Fruit fly (Drosophila melanogaster) whole organism, prepupa: ENCODE data around the gene CG9933.
A peak's percentile ranks its signal among the peaks of the same experiment; 100 is the strongest.

Experiments
- Blimp-1 ChIP-seq: fragments of 200-800 bp; sonication (Bioruptor generic); optimal IDR thresholded peaks from 3 replicates; lab custom pipeline; 2017; ENCODE audit warnings: missing biosample characterization, missing genetic modification characterization, mild to moderate bottlenecking, moderate library complexity, missing genetic modification reagents
- CG11294 ChIP-seq: fragments of 200-800 bp; sonication (Bioruptor generic); IDR thresholded peaks from 2 replicates; pipeline ENCODE4 v1.3.6; 2022; ENCODE audit warnings: missing biosample characterization, missing genetic modification characterization
- CG11762 ChIP-seq: fragments of 200-800 bp; sonication (Bioruptor generic); optimal IDR thresholded peaks from 3 replicates; lab custom pipeline; 2016; ENCODE audit warnings: missing biosample characterization, missing genetic modification characterization; ENCODE audit not compliant: insufficient read depth
- CG15336 ChIP-seq: fragments of 200-800 bp; sonication (Bioruptor generic); IDR thresholded peaks from 2 replicates; pipeline ENCODE4 v1.3.6; 2022; ENCODE audit warnings: missing biosample characterization, missing genetic modification characterization
- CG16779 ChIP-seq: fragments of 200-800 bp; sonication (Bioruptor generic); optimal IDR thresholded peaks from 3 replicates; lab custom pipeline; 2017; ENCODE audit warnings: missing biosample characterization, mild to moderate bottlenecking, missing genetic modification characterization
- CG32006 ChIP-seq: fragments of 200-800 bp; sonication (Bioruptor generic); optimal IDR thresholded peaks from 3 replicates; lab custom pipeline; 2017; ENCODE audit warnings: missing biosample characterization, mild to moderate bottlenecking, missing genetic modification characterization
- CG6163 ChIP-seq: fragments of 200-800 bp; sonication (Bioruptor generic); IDR thresholded peaks from 3 replicates; pipeline ENCODE4 v1.3.6; 2022; ENCODE audit warnings: missing biosample characterization, missing genetic modification characterization
- CG7368 ChIP-seq: fragments of 200-800 bp; sonication (Bioruptor generic); optimal IDR thresholded peaks from 3 replicates; lab custom pipeline; 2016; ENCODE audit warnings: missing biosample characterization, missing genetic modification characterization
- CG8119 ChIP-seq: fragments of 200-800 bp; sonication (Bioruptor generic); IDR thresholded peaks from 3 replicates; pipeline ENCODE4 v1.3.6; 2022; ENCODE audit warnings: missing biosample characterization, missing genetic modification characterization
- CG8632 ChIP-seq: fragments of 200-800 bp; sonication (Bioruptor generic); optimal IDR thresholded peaks from 3 replicates; lab custom pipeline; 2016; ENCODE audit warnings: missing biosample characterization, missing genetic modification characterization
- Eip75B ChIP-seq: fragments of 200-800 bp; sonication (Bioruptor generic); optimal IDR thresholded peaks from 3 replicates; lab custom pipeline; 2016; ENCODE audit warnings: missing biosample characterization, missing genetic modification characterization
- Eip78C ChIP-seq: fragments of 200-800 bp; sonication (Bioruptor generic); peaks from one replicate; lab custom pipeline; 2016; ENCODE audit warnings: missing biosample characterization, missing genetic modification characterization
- Eip93F ChIP-seq: fragments of 200-800 bp; sonication (Bioruptor generic); optimal IDR thresholded peaks from 2 replicates; lab custom pipeline; 2016; ENCODE audit warnings: missing biosample characterization, mild to moderate bottlenecking, missing genetic modification characterization
- Ets21C ChIP-seq: fragments of 200-800 bp; sonication (Bioruptor generic); optimal IDR thresholded peaks from 3 replicates; lab custom pipeline; 2016; ENCODE audit warnings: missing biosample characterization, missing genetic modification characterization
- Ets96B ChIP-seq: fragments of 200-800 bp; optimal IDR thresholded peaks from 2 replicates; lab custom pipeline; 2019; ENCODE audit warnings: missing biosample characterization, mild to moderate bottlenecking, missing genetic modification characterization, moderate library complexity
- Hr38 ChIP-seq: sonication (Bioruptor generic); optimal IDR thresholded peaks from 2 replicates; lab custom pipeline; 2016; ENCODE audit warnings: missing biosample characterization, missing genetic modification characterization
- Met ChIP-seq: fragments of 200-800 bp; sonication (Bioruptor generic); optimal IDR thresholded peaks from 3 replicates; lab custom pipeline; 2016; ENCODE audit warnings: missing biosample characterization, missing genetic modification characterization
- Smox ChIP-seq: fragments of 200-800 bp; sonication (Bioruptor generic); optimal IDR thresholded peaks from 3 replicates; lab custom pipeline; 2016; ENCODE audit warnings: missing biosample characterization, missing genetic modification characterization
- Sox102F ChIP-seq: fragments of 200-800 bp; sonication (Bioruptor generic); optimal IDR thresholded peaks from 2 replicates; lab custom pipeline; 2016; ENCODE audit warnings: missing biosample characterization, mild to moderate bottlenecking, missing genetic modification characterization
- Sox14 ChIP-seq: fragments of 200-800 bp; sonication (Bioruptor generic); optimal IDR thresholded peaks from 3 replicates; lab custom pipeline; 2016; ENCODE audit warnings: missing biosample characterization, missing genetic modification characterization
- Sox15 ChIP-seq: fragments of 200-800 bp; sonication (Bioruptor generic); optimal IDR thresholded peaks from 3 replicates; lab custom pipeline; 2016; ENCODE audit warnings: missing biosample characterization, missing genetic modification characterization
- achi ChIP-seq: fragments of 200-800 bp; sonication (Bioruptor generic); optimal IDR thresholded peaks from 3 replicates; lab custom pipeline; 2016; ENCODE audit warnings: missing biosample characterization, missing genetic modification characterization
- cyc ChIP-seq: fragments of 200-800 bp; sonication (Bioruptor generic); optimal IDR thresholded peaks from 3 replicates; lab custom pipeline; 2016; ENCODE audit warnings: missing biosample characterization, missing genetic modification characterization
- dsx ChIP-seq: fragments of 200-800 bp; optimal IDR thresholded peaks from 3 replicates; lab custom pipeline; 2019; ENCODE audit warnings: missing biosample characterization, mild to moderate bottlenecking, missing genetic modification characterization, moderate library complexity; ENCODE audit not compliant: poor library complexity, severe bottlenecking
- eg ChIP-seq: fragments of 200-800 bp; sonication (Bioruptor generic); IDR thresholded peaks from 3 replicates; pipeline ENCODE4 v1.3.6; 2022; ENCODE audit warnings: missing biosample characterization, missing genetic modification characterization
- esn ChIP-seq: fragments of 200-800 bp; sonication (Bioruptor generic); optimal IDR thresholded peaks from 2 replicates; lab custom pipeline; 2016; ENCODE audit warnings: missing biosample characterization, mild to moderate bottlenecking, missing genetic modification characterization, moderate library complexity
- fd59A ChIP-seq: fragments of 200-800 bp; sonication (Bioruptor generic); optimal IDR thresholded peaks from 2 replicates; lab custom pipeline; 2017; ENCODE audit warnings: missing biosample characterization, mild to moderate bottlenecking, missing genetic modification characterization, missing genetic modification reagents
- lz ChIP-seq: fragments of 200-800 bp; sonication (Bioruptor generic); optimal IDR thresholded peaks from 3 replicates; lab custom pipeline; 2016; ENCODE audit warnings: missing biosample characterization, missing genetic modification characterization
- net ChIP-seq: fragments of 200-800 bp; sonication (Bioruptor generic); optimal IDR thresholded peaks from 3 replicates; lab custom pipeline; 2016; ENCODE audit warnings: missing biosample characterization, missing genetic modification characterization
- pdm3 ChIP-seq: fragments of 200-800 bp; sonication (Bioruptor generic); optimal IDR thresholded peaks from 3 replicates; lab custom pipeline; 2016; ENCODE audit warnings: missing biosample characterization, missing genetic modification characterization
- salr ChIP-seq, 2 experiments: fragments of 200-800 bp; sonication (Bioruptor generic); optimal IDR thresholded peaks; 3 replicates each; lab custom pipeline; 2016 to 2018; ENCODE audit warnings: missing biosample characterization in 2 of 2, missing genetic modification characterization in 2 of 2, mild to moderate bottlenecking in 1 of 2
- spab ChIP-seq: fragments of 200-800 bp; sonication (Bioruptor generic); optimal IDR thresholded peaks from 2 replicates; lab custom pipeline; 2017; ENCODE audit warnings: missing biosample characterization, mild to moderate bottlenecking, missing genetic modification characterization, missing genetic modification reagents
- ss ChIP-seq, 2 experiments: fragments of 200-800 bp; sonication (Bioruptor generic); optimal IDR thresholded peaks; 2 replicates in 1 of 2; 3 replicates in 1 of 2; lab custom pipeline; 2017 to 2018; ENCODE audit warnings: mild to moderate bottlenecking in 2 of 2, missing biosample characterization in 2 of 2, missing genetic modification characterization in 2 of 2, moderate library complexity in 1 of 2
- svp ChIP-seq: fragments of 200-800 bp; sonication (Bioruptor generic); peaks from one replicate; lab custom pipeline; 2016; ENCODE audit warnings: missing biosample characterization, missing genetic modification characterization
- vri ChIP-seq: fragments of 200-800 bp; sonication (Bioruptor generic); optimal IDR thresholded peaks from 3 replicates; lab custom pipeline; 2016; ENCODE audit warnings: missing biosample characterization, mild to moderate bottlenecking, missing genetic modification characterization

CG9933 gene

dm6 chr2L:13056022-13056421 lies 34.9 kb upstream of the CG9933 start (continued):
- TF ChIP-seq CG16779 (tag; lab: Kevin White, UChicago) (peak; percentile 15), salr (GFP tag; optimal IDR thresholded peaks at IDR 0.05; lab: Kevin White, UChicago) (peak; percentile 29 to 37), CG7368 (GFP tag; lab: Kevin White, UChicago) (peak; percentile 9), cyc (peak; percentile 27), lz (GFP tag; lab: Kevin White, UChicago) (peak; percentile 37), Blimp-1 (GFP tag; lab: Kevin White, UChicago) (no peak), CG6163 (peak; percentile 81), CG15336 (GFP tag; lab: Robert Waterston, UW) (peak; percentile 83), Eip78C (GFP tag; lab: Kevin White, UChicago) (peak; percentile 85), Sox102F (GFP tag; lab: Kevin White, UChicago) (peak; percentile 51), Eip93F (GFP tag; lab: Kevin White, UChicago) (no peak), CG32006 (GFP tag; lab: Kevin White, UChicago) (peak; percentile 76), Ets21C (GFP tag; lab: Kevin White, UChicago) (no peak), esn (GFP tag; lab: Kevin White, UChicago) (peak; percentile 53), Sox15 (GFP tag; lab: Kevin White, UChicago) (peak; percentile 37), net (GFP tag; lab: Kevin White, UChicago) (peak; percentile 70), fd59A (GFP tag; lab: Kevin White, UChicago) (peak; percentile 46), CG8632 (peak; percentile 35), achi (peak; percentile 72), Hr38 (GFP tag; lab: Kevin White, UChicago) (no peak), CG11762 (GFP tag; lab: Kevin White, UChicago) (peak; percentile 53), vri (GFP tag; lab: Kevin White, UChicago) (no peak), Met (peak; percentile 51), dsx (peak; percentile 31), spab (GFP tag; lab: Kevin White, UChicago) (peak; percentile 42), Smox (GFP tag; lab: Kevin White, UChicago) (peak; percentile 16), eg (peak; percentile 87), pdm3 (GFP tag; lab: Kevin White, UChicago) (peak; percentile 77), Ets96B (tag; lab: Kevin White, UChicago) (peak; percentile 61)

- TF ChIP-seq CG8119 (GFP tag; lab: Robert Waterston, UW): no peak
- no peak for TF ChIP-seq dsx
- TF ChIP-seq Ets21C (GFP tag; lab: Kevin White, UChicago): no peak
- peak; percentile 22 for TF ChIP-seq Ets96B (tag; lab: Kevin White, UChicago)
- peak; percentile 56 for TF ChIP-seq svp (GFP tag; lab: Kevin White, UChicago)
- TF ChIP-seq ss (GFP tag; optimal IDR thresholded peaks at IDR 0.05; lab: Kevin White, UChicago): peak in 1 of 2 experiments; percentile 15
- TF ChIP-seq Eip78C (GFP tag; lab: Kevin White, UChicago): peak; percentile 55
Measured at dm6 chr2L:13049136-13049535, 28.0 kb upstream of the CG9933 start.

dm6 chr2L:13045924-13046323 lies 24.8 kb upstream of the CG9933 start:
- TF ChIP-seq svp (GFP tag; lab: Kevin White, UChicago) (peak; percentile 98), CG11294 (GFP tag; lab: Robert Waterston, UW) (no peak), Eip93F (GFP tag; lab: Kevin White, UChicago) (no peak)

dm6 chr2L:13044135-13044534 lies 23.0 kb upstream of the CG9933 start:
- TF ChIP-seq Blimp-1 (GFP tag; lab: Kevin White, UChicago) (peak; percentile 34), Sox14 (GFP tag; lab: Kevin White, UChicago) (no peak), ss (GFP tag; optimal IDR thresholded peaks at IDR 0.05; lab: Kevin White, UChicago) (peak in 1 of 2 experiments; percentile 36), svp (GFP tag; lab: Kevin White, UChicago) (no peak), Eip78C (GFP tag; lab: Kevin White, UChicago) (peak; percentile 63), Eip93F (GFP tag; lab: Kevin White, UChicago) (no peak), CG11294 (GFP tag; lab: Robert Waterston, UW) (0 out of 2 replicates have a peak, but pooled peaks have one; percentile 15), Eip75B (GFP tag; lab: Kevin White, UChicago) (peak; percentile 84), dsx (peak; percentile 69), CG32006 (GFP tag; lab: Kevin White, UChicago) (peak; percentile 2), CG6163 (peak; percentile 55; the same call in 2 of the 3 replicates), CG7368 (GFP tag; lab: Kevin White, UChicago) (no peak), eg (0 out of 3 replicates have a peak, but pooled peaks have one; percentile 20), lz (GFP tag; lab: Kevin White, UChicago) (no peak)
